Worm (Caenorhabditis elegans): ENCODE data around the gene F14F9.5.

ce11 chrV:5157660-5158059 is 30.8 kb downstream of the F14F9.5 start, which contains the start of gene srx-39:
- TF ChIP-seq unc-130 (GFP tag; optimal IDR thresholded peaks at IDR 0.05) (no peak), nfya-1 (tag; optimal IDR thresholded peaks at IDR 0.05; ENCODE audit: borderline replicate concordance, insufficient read depth) (no peak), lin-35 (GFP tag; optimal IDR thresholded peaks at IDR 0.05) (no peak), T26A5.8 (tag; optimal IDR thresholded peaks at IDR 0.05) (no peak), unc-62 (GFP tag; optimal IDR thresholded peaks at IDR 0.05) (no peak), dpff-1 (tag; optimal IDR thresholded peaks at IDR 0.05) (no peak), B0035.1 (tag; optimal IDR thresholded peaks at IDR 0.05) (no peak)
